Fruit fly (Drosophila melanogaster): ENCODE results near the gene CG3097.

DNA sequence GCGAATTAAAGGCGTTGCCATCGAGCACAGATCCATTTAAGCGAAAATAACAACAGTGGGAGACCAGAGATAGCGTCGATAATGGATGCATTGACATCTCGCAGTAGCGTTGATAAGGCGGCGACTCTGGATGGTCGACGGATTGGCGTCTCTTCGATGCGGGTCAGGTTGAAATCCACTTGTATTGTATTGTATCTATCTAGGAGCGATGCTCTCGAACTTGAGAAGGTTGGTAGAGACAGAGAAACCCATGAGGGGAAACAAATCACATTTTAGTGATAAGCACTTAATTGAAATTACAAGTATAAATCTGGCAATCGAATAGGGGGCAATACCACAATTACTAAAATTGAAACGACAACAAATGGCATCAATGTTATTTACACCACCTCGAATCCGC lies 47.0 kb downstream of the CG3097 start:
- TF ChIP-seq ttk (optimal IDR thresholded peaks at IDR 0.05), result no peak
- no peak for TF ChIP-seq h (optimal IDR thresholded peaks at IDR 0.05)
- TF ChIP-seq Myc (optimal IDR thresholded peaks at IDR 0.05), result no peak
- no peak for TF ChIP-seq insv (optimal IDR thresholded peaks at IDR 0.05)

Measured in Kc167 (cell line).